Fruit fly (Drosophila melanogaster) whole organism, embryonic: ENCODE measurements around the gene CG32573.

Source experiments
- Ada2b ChIP-seq: fragments of 200-800 bp; sonication (Bioruptor generic); IDR thresholded peaks from 2 replicates; pipeline ENCODE4 v1.3.6; 2022; ENCODE audit warnings: missing biosample characterization, missing genetic modification characterization
- CG10543 ChIP-seq: fragments of 200-800 bp; sonication (Bioruptor generic); optimal IDR thresholded peaks from 3 replicates; lab custom pipeline; 2017; ENCODE audit warnings: missing biosample characterization, mild to moderate bottlenecking, missing genetic modification characterization, moderate library complexity
- CG11695 ChIP-seq: fragments of 200-800 bp; sonication (Bioruptor generic); IDR thresholded peaks from 3 replicates; pipeline ENCODE4 v1.3.6; 2022; ENCODE audit warnings: missing biosample characterization, missing genetic modification characterization
- CG12219 ChIP-seq: fragments of 200-800 bp; sonication (Bioruptor generic); optimal IDR thresholded peaks from 3 replicates; lab custom pipeline; 2018; ENCODE audit warnings: missing biosample characterization, mild to moderate bottlenecking, missing genetic modification characterization
- CG13287 ChIP-seq: fragments of 200-800 bp; sonication (Bioruptor generic); IDR thresholded peaks from 2 replicates; pipeline ENCODE4 v1.3.6; 2022; ENCODE audit warnings: missing biosample characterization, missing genetic modification characterization; ENCODE audit not compliant: partially characterized antibody
- CG14860 ChIP-seq: fragments of 200-800 bp; sonication (Bioruptor generic); IDR thresholded peaks from 3 replicates; pipeline ENCODE4 v1.3.6; 2022; ENCODE audit warnings: missing biosample characterization, missing genetic modification characterization; ENCODE audit not compliant: partially characterized antibody
- CG15514 ChIP-seq: fragments of 200-800 bp; sonication (Bioruptor generic); optimal IDR thresholded peaks from 3 replicates; lab custom pipeline; 2017; ENCODE audit warnings: missing biosample characterization, missing genetic modification characterization, mild to moderate bottlenecking, moderate library complexity, missing genetic modification reagents
- CG2116 ChIP-seq: fragments of 200-800 bp; sonication (Bioruptor generic); optimal IDR thresholded peaks from 3 replicates; lab custom pipeline; 2018; ENCODE audit warnings: missing biosample characterization, mild to moderate bottlenecking, missing genetic modification characterization
- CG2129 ChIP-seq: fragments of 200-800 bp; sonication (Bioruptor generic); IDR thresholded peaks from 2 replicates; pipeline ENCODE4 v1.3.6; 2022; ENCODE audit warnings: missing biosample characterization, missing genetic modification characterization; ENCODE audit not compliant: partially characterized antibody
- CG32532 ChIP-seq: fragments of 200-800 bp; sonication (Bioruptor generic); IDR thresholded peaks from 2 replicates; pipeline ENCODE4 v1.3.6; 2022; ENCODE audit warnings: missing biosample characterization, missing genetic modification characterization
- CG33213 ChIP-seq: fragments of 200-800 bp; sonication (Bioruptor generic); optimal IDR thresholded peaks from 3 replicates; lab custom pipeline; 2016; ENCODE audit warnings: missing biosample characterization, missing genetic modification characterization
- CG3407 ChIP-seq: fragments of 200-800 bp; sonication (Bioruptor generic); optimal IDR thresholded peaks from 2 replicates; lab custom pipeline; 2018; ENCODE audit warnings: missing biosample characterization, mild to moderate bottlenecking, missing genetic modification characterization
- CG9437 ChIP-seq: fragments of 200-800 bp; sonication (Bioruptor generic); optimal IDR thresholded peaks from 2 replicates; lab custom pipeline; 2018; ENCODE audit warnings: missing biosample characterization, mild to moderate bottlenecking, missing genetic modification characterization
- CHES-1-like ChIP-seq: fragments of 200-800 bp; sonication (Bioruptor generic); optimal IDR thresholded peaks from 2 replicates; lab custom pipeline; 2016; ENCODE audit warnings: missing biosample characterization, missing genetic modification characterization
- Deaf1 ChIP-seq: fragments of 200-800 bp; optimal IDR thresholded peaks from 3 replicates; lab custom pipeline; 2019; ENCODE audit warnings: missing biosample characterization, mild to moderate bottlenecking, missing genetic modification characterization, moderate library complexity
- Dp ChIP-seq: fragments of 200-800 bp; sonication (Bioruptor generic); optimal IDR thresholded peaks from 2 replicates; lab custom pipeline; 2018; ENCODE audit warnings: missing biosample characterization, mild to moderate bottlenecking, missing genetic modification characterization, moderate library complexity
- Dref ChIP-seq: fragments of 200-800 bp; sonication (Bioruptor generic); IDR thresholded peaks from 2 replicates; pipeline ENCODE4 v1.3.6; 2022; ENCODE audit warnings: missing biosample characterization, missing genetic modification characterization
- Eip74EF ChIP-seq, 2 experiments: fragments of 200-800 bp in 1 of 2; fragments of >200 bp in 1 of 2; sonication (Bioruptor generic) in 1 of 2; optimal IDR thresholded peaks; 2 replicates each; lab custom pipeline; 2017 to 2019; ENCODE audit warnings: missing biosample characterization in 2 of 2, missing genetic modification characterization in 2 of 2, mild to moderate bottlenecking in 1 of 2, moderate library complexity in 1 of 2
- HLH54F ChIP-seq: fragments of 200-800 bp; sonication (Bioruptor generic); optimal IDR thresholded peaks from 3 replicates; lab custom pipeline; 2016; ENCODE audit warnings: missing biosample characterization, missing genetic modification characterization
- Nf-YB ChIP-seq: fragments of 200-800 bp; sonication (Bioruptor generic); optimal IDR thresholded peaks from 3 replicates; lab custom pipeline; 2019; ENCODE audit warnings: missing biosample characterization, mild to moderate bottlenecking, missing genetic modification characterization, moderate library complexity
- Nf-YC ChIP-seq: fragments of 200-800 bp; optimal IDR thresholded peaks from 3 replicates; lab custom pipeline; 2019; ENCODE audit warnings: missing biosample characterization, mild to moderate bottlenecking, missing genetic modification characterization, moderate library complexity
- Opbp ChIP-seq: fragments of 200-800 bp; sonication (Bioruptor generic); IDR thresholded peaks from 3 replicates; pipeline ENCODE4 v1.3.6; 2022; ENCODE audit warnings: missing biosample characterization, missing genetic modification characterization; ENCODE audit not compliant: partially characterized antibody
- Pdp1 ChIP-seq, 2 experiments: fragments of 200-800 bp; sonication (Bioruptor generic); optimal IDR thresholded peaks; 3 replicates each; lab custom pipeline; 2016; ENCODE audit warnings: missing biosample characterization in 2 of 2, missing genetic modification characterization in 2 of 2, mild to moderate bottlenecking in 1 of 2, moderate library complexity in 1 of 2
- Rfx ChIP-seq: fragments of 200-800 bp; sonication (Bioruptor generic); IDR thresholded peaks from 2 replicates; pipeline ENCODE4 v1.3.6; 2022; ENCODE audit warnings: missing biosample characterization, missing genetic modification characterization
- Six4 ChIP-seq: fragments of 200-800 bp; sonication (Bioruptor generic); optimal IDR thresholded peaks from 2 replicates; lab custom pipeline; 2016; ENCODE audit warnings: missing biosample characterization, missing genetic modification characterization
- Trl ChIP-seq, 3 experiments: fragments of >200 bp in 2 of 3; fragments of 200-800 bp in 1 of 3; sonication (Bioruptor generic) in 1 of 3; optimal IDR thresholded peaks; 2 replicates in 1 of 3; 3 replicates in 2 of 3; lab custom pipeline; 2016 to 2017; ENCODE audit warnings: missing biosample characterization in 1 of 3, missing genetic modification characterization in 1 of 3
- al ChIP-seq: fragments of 200-800 bp; sonication (Bioruptor generic); IDR thresholded peaks from 2 replicates; pipeline ENCODE4 v1.3.6; 2022; ENCODE audit warnings: missing biosample characterization, missing genetic modification characterization
- amos ChIP-seq: fragments of 200-800 bp; sonication (Bioruptor generic); IDR thresholded peaks from 2 replicates; pipeline ENCODE4 v1.3.6; 2022; ENCODE audit warnings: missing biosample characterization, missing genetic modification characterization; ENCODE audit not compliant: partially characterized antibody
- cg ChIP-seq: fragments of 200-800 bp; sonication (Bioruptor generic); optimal IDR thresholded peaks from 3 replicates; lab custom pipeline; 2019; ENCODE audit warnings: missing biosample characterization, mild to moderate bottlenecking, missing genetic modification characterization, moderate library complexity
- exex ChIP-seq: fragments of 200-800 bp; sonication (Bioruptor generic); optimal IDR thresholded peaks from 4 replicates; lab custom pipeline; 2018; ENCODE audit warnings: missing biosample characterization, mild to moderate bottlenecking, missing genetic modification characterization, moderate library complexity
- gem ChIP-seq: fragments of 200-800 bp; sonication (Bioruptor generic); optimal IDR thresholded peaks from 2 replicates; lab custom pipeline; 2019; ENCODE audit warnings: missing biosample characterization, mild to moderate bottlenecking, missing genetic modification characterization, moderate library complexity
- gfzf ChIP-seq: fragments of 200-800 bp; sonication (Bioruptor generic); optimal IDR thresholded peaks from 2 replicates; lab custom pipeline; 2016; ENCODE audit warnings: missing biosample characterization, mild to moderate bottlenecking, missing genetic modification characterization, moderate library complexity
- ken ChIP-seq: fragments of 200-800 bp; sonication (Bioruptor generic); IDR thresholded peaks from 3 replicates; pipeline ENCODE4 v1.3.6; 2022; ENCODE audit warnings: missing biosample characterization, missing genetic modification characterization
- maf-S ChIP-seq: fragments of 200-800 bp; sonication (Bioruptor generic); optimal IDR thresholded peaks from 2 replicates; lab custom pipeline; 2016; ENCODE audit warnings: missing biosample characterization, missing genetic modification characterization
- mam ChIP-seq: fragments of 200-800 bp; sonication (Bioruptor generic); optimal IDR thresholded peaks from 3 replicates; lab custom pipeline; 2016; ENCODE audit warnings: missing biosample characterization, missing genetic modification characterization
- mirr ChIP-seq: fragments of 200-800 bp; sonication (Bioruptor generic); optimal IDR thresholded peaks from 3 replicates; lab custom pipeline; 2018; ENCODE audit warnings: missing biosample characterization, mild to moderate bottlenecking, missing genetic modification characterization
- nerfin-1 ChIP-seq: fragments of 200-800 bp; sonication (Bioruptor generic); optimal IDR thresholded peaks from 3 replicates; lab custom pipeline; 2019; ENCODE audit warnings: missing biosample characterization, mild to moderate bottlenecking, missing genetic modification characterization, moderate library complexity
- psq ChIP-seq: fragments of 200-800 bp; sonication (Bioruptor generic); optimal IDR thresholded peaks from 2 replicates; lab custom pipeline; 2017; ENCODE audit warnings: missing biosample characterization, missing genetic modification characterization
- pzg ChIP-seq: fragments of 200-800 bp; sonication (Bioruptor generic); optimal IDR thresholded peaks from 3 replicates; lab custom pipeline; 2018; ENCODE audit warnings: missing biosample characterization, mild to moderate bottlenecking, missing genetic modification characterization, moderate library complexity
- sc ChIP-seq, 3 experiments: fragments of >200 bp in 2 of 3; fragments of 200-800 bp in 1 of 3; sonication (Bioruptor generic) in 1 of 3; optimal IDR thresholded peaks; 2 replicates in 2 of 3; 3 replicates in 1 of 3; lab custom pipeline; 2017; ENCODE audit warnings: mild to moderate bottlenecking in 1 of 3, missing biosample characterization in 1 of 3, missing genetic modification characterization in 1 of 3, missing genetic modification reagents in 1 of 3
- sisA ChIP-seq: fragments of 200-800 bp; sonication (Bioruptor generic); IDR thresholded peaks from 2 replicates; pipeline ENCODE4 v1.3.6; 2022; ENCODE audit warnings: missing biosample characterization, missing genetic modification characterization
- slp2 ChIP-seq: fragments of 200-800 bp; sonication (Bioruptor generic); optimal IDR thresholded peaks from 2 replicates; lab custom pipeline; 2016; ENCODE audit warnings: missing biosample characterization, missing genetic modification characterization
- stwl ChIP-seq: fragments of 200-800 bp; sonication (Bioruptor generic); optimal IDR thresholded peaks from 3 replicates; lab custom pipeline; 2018; ENCODE audit warnings: missing biosample characterization, mild to moderate bottlenecking, missing genetic modification characterization, moderate library complexity
- tna ChIP-seq: fragments of 200-800 bp; sonication (Bioruptor generic); IDR thresholded peaks from 2 replicates; pipeline ENCODE4 v1.3.6; 2022; ENCODE audit warnings: missing biosample characterization, missing genetic modification characterization; ENCODE audit not compliant: partially characterized antibody
- twi ChIP-seq: fragments of 200-800 bp; optimal IDR thresholded peaks from 2 replicates; lab custom pipeline; 2019; ENCODE audit warnings: missing biosample characterization, mild to moderate bottlenecking, missing genetic modification characterization, moderate library complexity
- unc-4 ChIP-seq: fragments of 200-800 bp; sonication (Bioruptor generic); IDR thresholded peaks from 2 replicates; pipeline ENCODE4 v1.3.6; 2022; ENCODE audit warnings: missing biosample characterization, missing genetic modification characterization; ENCODE audit not compliant: partially characterized antibody
- zfh2 ChIP-seq: fragments of 200-800 bp; sonication (Bioruptor generic); optimal IDR thresholded peaks from 2 replicates; lab custom pipeline; 2016; ENCODE audit warnings: missing biosample characterization, missing genetic modification characterization

CG32573 gene

DNA sequence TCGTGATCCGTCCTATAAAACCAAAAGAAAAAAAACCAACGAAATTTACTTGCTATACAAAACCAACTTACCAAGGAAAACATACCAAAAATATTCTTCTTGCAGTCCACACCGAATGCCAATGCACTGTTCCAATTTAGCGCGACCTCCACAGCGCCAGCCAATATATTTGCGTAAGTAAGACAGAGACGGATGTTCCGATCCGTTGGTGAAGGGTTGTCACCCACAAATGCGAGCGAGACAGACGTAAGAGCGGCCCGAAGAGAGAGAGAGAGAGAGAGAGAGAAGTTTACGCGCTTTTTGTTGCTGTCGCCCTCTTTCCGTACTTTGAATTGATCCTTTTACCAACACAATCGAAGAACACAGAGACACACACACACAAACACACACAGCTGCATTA lies 43.3 kb upstream of the CG32573 start (continued):
- TF ChIP-seq Opbp (GFP tag; lab: Robert Waterston, UW) = 0 out of 3 replicates have a peak, but pooled peaks have one; percentile 15
- TF ChIP-seq nerfin-1 = peak; percentile 84
- no peak for TF ChIP-seq Eip74EF (GFP tag; optimal IDR thresholded peaks at IDR 0.05; lab: Kevin White, UChicago)
- TF ChIP-seq exex = no peak
- TF ChIP-seq cg (GFP tag; lab: Kevin White, UChicago) = peak; percentile 66
- peak; percentile 7 for TF ChIP-seq stwl (tag; lab: Kevin White, UChicago)
- no peak for TF ChIP-seq CG2116 (GFP tag; lab: Kevin White, UChicago)
- no peak for TF ChIP-seq CG3407 (GFP tag; lab: Kevin White, UChicago)
- no peak for TF ChIP-seq CG12219 (GFP tag; lab: Kevin White, UChicago)
- no peak for TF ChIP-seq Dp (GFP tag; lab: Kevin White, UChicago)
- TF ChIP-seq sc (optimal IDR thresholded peaks at IDR 0.05; lab: Kevin White, UChicago) = no peak
- no peak for TF ChIP-seq sc (GFP tag; optimal IDR thresholded peaks at IDR 0.05; lab: Kevin White, UChicago)

DNA sequence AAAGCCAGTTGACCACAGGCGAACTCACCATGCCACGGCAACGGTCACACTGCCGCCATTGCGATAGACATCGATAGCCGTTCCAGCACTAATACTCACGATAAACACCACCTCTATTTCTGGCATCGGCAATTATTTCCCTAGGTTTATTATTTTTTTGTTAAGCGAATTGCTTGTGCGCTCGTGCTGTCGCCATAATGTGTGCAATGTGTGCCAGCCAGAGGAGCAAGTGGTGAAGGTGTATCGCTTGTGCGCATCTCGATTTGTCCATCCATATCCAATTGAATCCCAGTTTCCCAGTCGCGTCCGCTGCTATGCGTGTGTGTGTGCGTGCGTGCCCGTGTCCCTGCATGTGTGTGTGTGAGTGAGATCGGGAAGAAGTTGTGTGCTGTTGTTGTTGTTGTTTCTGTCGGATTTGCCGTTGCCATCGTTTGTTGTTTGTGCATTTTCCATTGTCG lies 40.5 kb upstream of the CG32573 start, which contains the start of gene mbt:
Gene mbt (plus strand): TSS at position 85 of the 458 bp plus-strand sequence.
- TF ChIP-seq psq (GFP tag; lab: Kevin White, UChicago) = no peak
- TF ChIP-seq CG9437 (GFP tag; lab: Kevin White, UChicago) = no peak
- TF ChIP-seq CHES-1-like = peak; percentile 72
- peak; percentile 75 for TF ChIP-seq Deaf1 (tag; lab: Kevin White, UChicago)
- TF ChIP-seq ken (GFP tag; lab: Robert Waterston, UW) = 0 out of 3 replicates have a peak, but pooled peaks have one; percentile 16
- TF ChIP-seq slp2 (GFP tag; lab: Kevin White, UChicago) = peak; percentile 31
- TF ChIP-seq CG33213 (GFP tag; lab: Kevin White, UChicago) = peak; percentile 8
- TF ChIP-seq al = no peak
- peak; percentile 31 for TF ChIP-seq mam
- TF ChIP-seq CG11695 (GFP tag; lab: Robert Waterston, UW) = no peak
- peak; percentile 72 for TF ChIP-seq CG15514
- TF ChIP-seq unc-4 (GFP tag; lab: Robert Waterston, UW) = peak; percentile 88
- TF ChIP-seq CG2129 (GFP tag; lab: Robert Waterston, UW) = peak; percentile 48
- peak; percentile 96 for TF ChIP-seq amos (GFP tag; lab: Robert Waterston, UW)
- TF ChIP-seq Dref = peak; percentile 75
- peak in 1 of 2 experiments; percentile 7 for TF ChIP-seq Pdp1 (GFP tag; optimal IDR thresholded peaks at IDR 0.05; lab: Kevin White, UChicago)
- TF ChIP-seq CG10543 (GFP tag; lab: Kevin White, UChicago) = no peak
- peak; percentile 92 for TF ChIP-seq CG13287 (GFP tag; lab: Robert Waterston, UW)
- TF ChIP-seq Ada2b (GFP tag; lab: Robert Waterston, UW) = no peak
- TF ChIP-seq zfh2 (GFP tag; lab: Kevin White, UChicago) = peak; percentile 25
- TF ChIP-seq gem (tag; lab: Kevin White, UChicago) = no peak
- TF ChIP-seq mirr = no peak
- TF ChIP-seq tna (GFP tag; lab: Robert Waterston, UW) = peak; percentile 77
- TF ChIP-seq sisA (GFP tag; lab: Robert Waterston, UW) = no peak
- TF ChIP-seq CG14860 (GFP tag; lab: Robert Waterston, UW) = peak; percentile 82
- peak; percentile 21 for TF ChIP-seq maf-S (GFP tag; lab: Kevin White, UChicago)
- peak; percentile 93 for TF ChIP-seq pzg
- no peak for TF ChIP-seq Trl (optimal IDR thresholded peaks at IDR 0.05; lab: Kevin White, UChicago)
- TF ChIP-seq Trl (GFP tag; optimal IDR thresholded peaks at IDR 0.05; lab: Kevin White, UChicago) = peak; percentile 12
- TF ChIP-seq Nf-YB (GFP tag; lab: Kevin White, UChicago) = peak; percentile 7
- no peak for TF ChIP-seq HLH54F (GFP tag; lab: Kevin White, UChicago)
- peak; percentile 45 for TF ChIP-seq Nf-YC (tag; lab: Kevin White, UChicago)
- no peak for TF ChIP-seq Six4 (GFP tag; lab: Kevin White, UChicago)
- TF ChIP-seq Rfx = peak; percentile 48
- TF ChIP-seq CG32532 = peak; percentile 21; the same call in 1 of the 2 replicates
- TF ChIP-seq gfzf (GFP tag; lab: Kevin White, UChicago) = peak; percentile 60
- TF ChIP-seq twi (tag; lab: Kevin White, UChicago) = peak; percentile 4
